Worm (Caenorhabditis elegans): ENCODE measurements around the gene T04A6.1.

Gene T04A6.1

ce11 chrIII:7659440-7659839 is 43.1 kb downstream of the T04A6.1 start:
- TF ChIP-seq dao-5 (tag; optimal IDR thresholded peaks at IDR 0.05) (no peak), him-1 (tag; optimal IDR thresholded peaks at IDR 0.05) (no peak), W03F9.2 (tag; optimal IDR thresholded peaks at IDR 0.05) (no peak)

- TF ChIP-seq W03F9.2 (tag; optimal IDR thresholded peaks at IDR 0.05): no peak
- no peak for TF ChIP-seq him-1 (tag; optimal IDR thresholded peaks at IDR 0.05)
Observed at ce11 chrIII:7661162-7661561, 44.8 kb downstream of the T04A6.1 start.

ce11 chrIII:7661978-7662377 is 45.6 kb downstream of the T04A6.1 start, which contains the start of gene lido-18:
Gene lido-18 (plus strand): TSS chrIII:7662278.
- no peak for TF ChIP-seq W03F9.2 (tag; optimal IDR thresholded peaks at IDR 0.05)
- TF ChIP-seq dao-5 (tag; optimal IDR thresholded peaks at IDR 0.05): no peak
- TF ChIP-seq him-1 (tag; optimal IDR thresholded peaks at IDR 0.05): no peak

- TF ChIP-seq dao-5 (tag; optimal IDR thresholded peaks at IDR 0.05): no peak
- TF ChIP-seq W03F9.2 (tag; optimal IDR thresholded peaks at IDR 0.05): no peak
- TF ChIP-seq him-1 (tag; optimal IDR thresholded peaks at IDR 0.05): no peak
Observed at ce11 chrIII:7665928-7666327, 49.6 kb downstream of the T04A6.1 start.
